Worm (Caenorhabditis elegans): ENCODE measurements around the gene dars-2.

ce11 chrV:12038317-12038716, 10.2 kb upstream of the dars-2 start:
- TF ChIP-seq flt-1 (GFP tag; IDR thresholded peaks at IDR 0.05) (no peak), hmg-4 (GFP tag; optimal IDR thresholded peaks at IDR 0.05) (no peak), ama-1 (optimal IDR thresholded peaks at IDR 0.05) (no peak), ets-7 (tag; optimal IDR thresholded peaks at IDR 0.05) (no peak), F13C5.2 (tag; optimal IDR thresholded peaks at IDR 0.05) (no peak), tbx-37 (GFP tag; conservative IDR thresholded peaks at IDR 0.05) (no peak), hmbx-1 (tag; optimal IDR thresholded peaks at IDR 0.05) (no peak), sea-1 (GFP tag; conservative IDR thresholded peaks at IDR 0.05) (no peak), pes-1 (GFP tag; IDR thresholded peaks at IDR 0.05) (no peak), ceh-13 (GFP tag; optimal IDR thresholded peaks at IDR 0.05) (no peak)
